Worm (Caenorhabditis elegans) whole organism, young adult: ENCODE results near the gene K02E11.7.

ENCODE experiments used
- F22D6.2 ChIP-seq: sonication (generic microtip); optimal IDR thresholded peaks from 2 replicates; lab custom pipeline; 2016; ENCODE audit warnings: mild to moderate bottlenecking, missing genetic modification characterization, missing compliant biosample characterization
- F37B4.10 ChIP-seq: fragments of 200-800 bp; sonication (Bioruptor generic); IDR thresholded peaks from 2 replicates; pipeline ENCODE4 v1.3.6; 2022; ENCODE audit warnings: missing genetic modification characterization, missing compliant biosample characterization
- F39B2.1 ChIP-seq: fragments of 200-800 bp; sonication (Bioruptor generic); IDR thresholded peaks from 2 replicates; pipeline ENCODE4 v1.3.6; 2022; ENCODE audit warnings: missing genetic modification reagents, missing genetic modification characterization, missing compliant biosample characterization
- K12H6.12 ChIP-seq: fragments of 200-800 bp; sonication (Bioruptor generic); optimal IDR thresholded peaks from 2 replicates; lab custom pipeline; 2018; ENCODE audit warnings: mild to moderate bottlenecking, missing genetic modification characterization, missing compliant biosample characterization
- Y67H2A.10 ChIP-seq: fragments of 200-800 bp; sonication (Bioruptor generic); conservative IDR thresholded peaks from 2 replicates; pipeline ENCODE4 v1.3.6; 2022; ENCODE audit warnings: missing genetic modification reagents, missing genetic modification characterization, missing compliant biosample characterization
- Y95B8A.8 ChIP-seq: fragments of 200-800 bp; sonication (Bioruptor generic); IDR thresholded peaks from 2 replicates; pipeline ENCODE4 v1.3.6; 2022; ENCODE audit warnings: missing genetic modification reagents, missing genetic modification characterization, missing compliant biosample characterization
- akir-1 ChIP-seq: fragments of 200-800 bp; sonication (Bioruptor generic); optimal IDR thresholded peaks from 2 replicates; lab custom pipeline; 2018; ENCODE audit warnings: mild to moderate bottlenecking, missing genetic modification characterization, moderate library complexity, missing compliant biosample characterization
- aptf-3 ChIP-seq: fragments of 200-800 bp; sonication (Bioruptor generic); IDR thresholded peaks from 2 replicates; pipeline ENCODE4 v1.3.6; 2022; ENCODE audit warnings: missing genetic modification characterization, missing compliant biosample characterization
- atf-7 ChIP-seq: sonication (generic microtip); optimal IDR thresholded peaks from 2 replicates; lab custom pipeline; 2017; ENCODE audit warnings: mild to moderate bottlenecking, missing genetic modification characterization, missing compliant biosample characterization
- attf-5 ChIP-seq: fragments of 200-800 bp; sonication (Bioruptor generic); optimal IDR thresholded peaks from 2 replicates; lab custom pipeline; 2018; ENCODE audit warnings: mild to moderate bottlenecking, missing genetic modification characterization, missing compliant biosample characterization
- attf-6 ChIP-seq: fragments of 200-800 bp; sonication (Bioruptor generic); IDR thresholded peaks from 2 replicates; pipeline ENCODE4 v1.3.6; 2022; ENCODE audit warnings: missing genetic modification reagents, missing genetic modification characterization, missing compliant biosample characterization
- cebp-1 ChIP-seq, 2 experiments: fragments of 200-800 bp in 1 of 2; sonication (Bioruptor generic) in 1 of 2; sonication (generic microtip) in 1 of 2; IDR thresholded peaks in 1 of 2; optimal IDR thresholded peaks in 1 of 2; 2 replicates each; pipeline versions ENCODE4 v1.3.6 to Lab custom; 2017 to 2022; ENCODE audit warnings: missing compliant biosample characterization in 2 of 2, missing genetic modification characterization in 2 of 2, mild to moderate bottlenecking in 1 of 2, missing genetic modification reagents in 1 of 2, moderate library complexity in 1 of 2
- cebp-2 ChIP-seq: fragments of 200-800 bp; sonication (Bioruptor generic); IDR thresholded peaks from 2 replicates; pipeline ENCODE4 v1.3.6; 2022; ENCODE audit warnings: missing genetic modification characterization, missing compliant biosample characterization
- ceh-79 ChIP-seq: sonication (generic microtip); optimal IDR thresholded peaks from 2 replicates; lab custom pipeline; 2017; ENCODE audit warnings: mild to moderate bottlenecking, missing genetic modification characterization, missing compliant biosample characterization
- dox-1 ChIP-seq: fragments of 200-800 bp; sonication (Bioruptor generic); IDR thresholded peaks from 2 replicates; pipeline ENCODE4 v1.3.6; 2022; ENCODE audit warnings: missing genetic modification reagents, missing genetic modification characterization, missing compliant biosample characterization
- egl-44 ChIP-seq: fragments of 200-800 bp; sonication (Bioruptor generic); IDR thresholded peaks from 2 replicates; pipeline ENCODE4 v1.3.6; 2022; ENCODE audit warnings: missing genetic modification reagents, missing genetic modification characterization, missing compliant biosample characterization
- ets-4 ChIP-seq: fragments of 200-800 bp; sonication (Bioruptor generic); optimal IDR thresholded peaks from 2 replicates; lab custom pipeline; 2018; ENCODE audit warnings: mild to moderate bottlenecking, missing genetic modification characterization, missing compliant biosample characterization
- hlh-26 ChIP-seq: fragments of 200-800 bp; sonication (Bioruptor generic); conservative IDR thresholded peaks from 2 replicates; pipeline ENCODE4 v1.3.6; 2022; ENCODE audit warnings: missing genetic modification reagents, missing genetic modification characterization, missing compliant biosample characterization
- let-526 ChIP-seq: fragments of 200-800 bp; sonication (Bioruptor generic); IDR thresholded peaks from 2 replicates; pipeline ENCODE4 v1.3.6; 2022; ENCODE audit warnings: missing genetic modification reagents, missing genetic modification characterization, missing compliant biosample characterization
- let-607 ChIP-seq, 2 experiments: fragments of 200-800 bp in 1 of 2; sonication (Bioruptor generic) in 1 of 2; sonication (generic microtip) in 1 of 2; optimal IDR thresholded peaks; 2 replicates each; lab custom pipeline; 2016 to 2018; ENCODE audit warnings: mild to moderate bottlenecking in 2 of 2, missing compliant biosample characterization in 2 of 2, missing genetic modification characterization in 2 of 2, moderate library complexity in 2 of 2, missing genotype in 1 of 2
- lin-35 ChIP-seq, 3 experiments: fragments of 150-350 bp in 2 of 3; sonication (generic microtip) in 1 of 3; optimal IDR thresholded peaks; 2 replicates each; lab custom pipeline; 2014 to 2018; ENCODE audit warnings: missing biosample characterization in 3 of 3, missing genetic modification characterization in 3 of 3, missing genetic modification reagents in 3 of 3
- lin-40 ChIP-seq: sonication (generic microtip); optimal IDR thresholded peaks from 2 replicates; lab custom pipeline; 2016; ENCODE audit warnings: missing genetic modification characterization, mild to moderate bottlenecking, missing compliant biosample characterization, missing genotype, missing genetic modification reagents
- lin-54 ChIP-seq: fragments of 200-800 bp; sonication (Bioruptor generic); optimal IDR thresholded peaks from 2 replicates; lab custom pipeline; 2018; ENCODE audit warnings: mild to moderate bottlenecking, missing genetic modification characterization, missing compliant biosample characterization
- madf-6 ChIP-seq: fragments of 200-800 bp; sonication (Bioruptor generic); IDR thresholded peaks from 2 replicates; pipeline ENCODE4 v1.3.6; 2022; ENCODE audit warnings: missing genetic modification reagents, missing genetic modification characterization, missing compliant biosample characterization
- mel-28 ChIP-seq: sonication (generic microtip); optimal IDR thresholded peaks from 2 replicates; lab custom pipeline; 2016; ENCODE audit warnings: borderline replicate concordance, mild to moderate bottlenecking, missing genetic modification characterization, missing compliant biosample characterization
- nfyb-1 ChIP-seq: fragments of 200-800 bp; sonication (Bioruptor generic); IDR thresholded peaks from 2 replicates; pipeline ENCODE4 v1.3.6; 2022; ENCODE audit warnings: missing genetic modification reagents, missing genetic modification characterization, missing compliant biosample characterization
- rec-8 ChIP-seq, 2 experiments: sonication (generic microtip); optimal IDR thresholded peaks; 2 replicates each; lab custom pipeline; 2016; ENCODE audit warnings: mild to moderate bottlenecking in 2 of 2, missing genetic modification characterization in 2 of 2, missing genetic modification reagents in 2 of 2, missing genotype in 2 of 2, missing biosample characterization in 1 of 2, missing compliant biosample characterization in 1 of 2, moderate library complexity in 1 of 2
- repo-1 ChIP-seq: sonication (generic microtip); optimal IDR thresholded peaks from 2 replicates; lab custom pipeline; 2017; ENCODE audit warnings: mild to moderate bottlenecking, missing genetic modification characterization, missing compliant biosample characterization
- rpc-1 ChIP-seq, 2 experiments: fragments of 150-350 bp in 1 of 2; sonication (generic microtip) in 1 of 2; optimal IDR thresholded peaks; 2 replicates each; lab custom pipeline; 2014 to 2018; ENCODE audit warnings: missing biosample characterization in 1 of 2, missing genetic modification characterization in 1 of 2, missing genetic modification reagents in 1 of 2, missing genotype in 1 of 2
- sdz-38 ChIP-seq: sonication (generic microtip); optimal IDR thresholded peaks from 2 replicates; lab custom pipeline; 2016; ENCODE audit warnings: missing genotype, missing genetic modification characterization, missing compliant biosample characterization
- snpc-1.3 ChIP-seq: sonication (generic microtip); optimal IDR thresholded peaks from 2 replicates; lab custom pipeline; 2017; ENCODE audit warnings: missing genetic modification characterization, mild to moderate bottlenecking, missing compliant biosample characterization, antibody characterized with exemption, moderate library complexity, missing genotype, missing genetic modification reagents; ENCODE audit not compliant: insufficient read depth
- snpc-3.4 ChIP-seq: sonication (generic microtip); optimal IDR thresholded peaks from 2 replicates; lab custom pipeline; 2017; ENCODE audit warnings: missing genetic modification characterization, mild to moderate bottlenecking, missing compliant biosample characterization, antibody characterized with exemption, moderate library complexity, missing genotype, missing genetic modification reagents
- xnd-1 ChIP-seq: sonication (generic microtip); optimal IDR thresholded peaks from 2 replicates; lab custom pipeline; 2016; ENCODE audit warnings: missing genotype, missing genetic modification reagents, missing genetic modification characterization, missing compliant biosample characterization
- zfh-2 ChIP-seq: fragments of 200-800 bp; sonication (Bioruptor generic); conservative IDR thresholded peaks from 2 replicates; pipeline ENCODE4 v1.3.6; 2022; ENCODE audit warnings: missing genetic modification reagents, missing genetic modification characterization, missing compliant biosample characterization
- ztf-25 ChIP-seq: fragments of 200-800 bp; sonication (Bioruptor generic); IDR thresholded peaks from 2 replicates; pipeline ENCODE4 v1.3.6; 2022; ENCODE audit warnings: missing genetic modification reagents, missing genetic modification characterization, missing compliant biosample characterization
- ztf-26 ChIP-seq: sonication (generic microtip); optimal IDR thresholded peaks from 2 replicates; lab custom pipeline; 2017; ENCODE audit warnings: missing genetic modification characterization, missing compliant biosample characterization

K02E11.7 gene

DNA sequence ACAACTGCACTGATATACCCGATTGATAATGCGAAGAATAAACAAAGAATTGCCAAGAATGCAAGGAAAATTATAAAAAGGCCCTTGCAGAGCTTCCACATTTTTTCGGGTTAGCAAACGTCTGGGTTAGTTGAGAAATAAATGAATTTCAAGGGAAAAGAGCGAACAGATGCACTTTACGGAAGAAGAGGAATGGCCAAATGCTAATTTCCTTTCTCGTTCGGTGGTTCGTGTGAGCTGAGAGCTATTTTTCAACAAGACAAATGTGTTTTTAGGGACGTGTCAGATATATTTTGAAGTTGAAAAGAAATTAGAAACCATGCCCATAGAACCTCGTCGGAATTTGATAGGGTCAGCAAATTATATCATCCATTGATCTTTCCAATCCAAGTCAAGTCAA lies 6.7 kb upstream of the K02E11.7 start, which contains the start of gene F40G12.2:
Gene F40G12.2 (minus strand): TSS at position 101 of the 400 bp plus-strand sequence.
- TF ChIP-seq rec-8 (tag; optimal IDR thresholded peaks at IDR 0.05; lab: Kevin White, UChicago) = no peak
- no peak for TF ChIP-seq let-607 (tag; optimal IDR thresholded peaks at IDR 0.05; lab: Kevin White, UChicago)
- TF ChIP-seq snpc-1.3 (tag; lab: Kevin White, UChicago) = no peak
- TF ChIP-seq rpc-1 (optimal IDR thresholded peaks at IDR 0.05; lab: Kevin White, UChicago) = no peak
- no peak for TF ChIP-seq rpc-1 (tag; optimal IDR thresholded peaks at IDR 0.05; lab: Kevin White, UChicago)
- TF ChIP-seq zfh-2 = no peak
- TF ChIP-seq akir-1 (GFP tag; lab: Kevin White, UChicago) = no peak
- TF ChIP-seq F37B4.10 (GFP tag; lab: Robert Waterston, UW) = no peak

DNA sequence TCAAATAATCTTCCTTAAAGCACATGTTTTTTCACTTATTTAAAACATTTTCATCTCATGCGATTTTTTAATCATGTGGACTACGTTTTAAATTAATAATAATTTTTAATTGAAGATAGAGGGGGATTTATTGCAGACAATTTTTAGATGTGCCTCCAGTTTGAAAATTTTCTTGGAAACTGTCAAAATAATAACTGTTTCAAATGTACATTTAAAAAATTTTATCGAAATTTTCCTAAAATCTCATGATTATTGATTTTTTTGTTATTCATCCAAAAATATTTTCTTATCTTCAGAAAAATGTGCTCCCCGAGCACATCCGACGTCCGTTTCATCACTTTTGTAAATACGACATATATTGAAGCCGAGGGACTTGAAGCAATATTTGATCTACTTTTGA lies 2.7 kb upstream of the K02E11.7 start, which contains the start of gene sre-8:
Gene sre-8 (plus strand): TSS at position 301 of the 400 bp plus-strand sequence.
- no peak for TF ChIP-seq madf-6 (GFP tag; lab: Robert Waterston, UW)

DNA sequence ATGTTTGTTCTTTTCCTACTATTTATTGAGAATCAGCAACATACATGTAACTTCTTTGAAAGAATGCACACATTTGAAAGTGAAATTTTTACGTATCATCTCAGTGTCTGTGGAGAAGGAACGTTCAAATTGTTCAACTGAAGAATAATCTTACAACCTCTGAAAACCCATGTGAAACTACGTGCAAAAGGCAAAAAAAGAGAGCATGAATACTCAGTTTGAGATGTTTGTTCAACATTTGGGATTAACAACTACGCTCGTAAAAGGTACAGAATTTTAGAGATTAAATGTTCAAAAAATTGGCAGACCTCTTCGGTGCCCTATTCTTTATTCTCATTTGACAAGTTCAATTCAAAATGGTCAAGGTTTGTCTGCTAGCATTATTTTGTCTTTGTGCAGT lies 2.1 kb downstream of the K02E11.7 start, which contains the start of gene K02E11.5:
Gene K02E11.5 (plus strand): TSS at position 301 of the 400 bp plus-strand sequence.
- TF ChIP-seq nfyb-1 (GFP tag; lab: Robert Waterston, UW) (no peak), cebp-1 (GFP tag; IDR thresholded peaks at IDR 0.05; lab: Robert Waterston, UW) (no peak), cebp-1 (tag; optimal IDR thresholded peaks at IDR 0.05; lab: Kevin White, UChicago) (no peak), let-526 (GFP tag; lab: Robert Waterston, UW) (no peak), lin-40 (tag; lab: Kevin White, UChicago) (no peak), xnd-1 (tag; lab: Kevin White, UChicago) (no peak)

DNA sequence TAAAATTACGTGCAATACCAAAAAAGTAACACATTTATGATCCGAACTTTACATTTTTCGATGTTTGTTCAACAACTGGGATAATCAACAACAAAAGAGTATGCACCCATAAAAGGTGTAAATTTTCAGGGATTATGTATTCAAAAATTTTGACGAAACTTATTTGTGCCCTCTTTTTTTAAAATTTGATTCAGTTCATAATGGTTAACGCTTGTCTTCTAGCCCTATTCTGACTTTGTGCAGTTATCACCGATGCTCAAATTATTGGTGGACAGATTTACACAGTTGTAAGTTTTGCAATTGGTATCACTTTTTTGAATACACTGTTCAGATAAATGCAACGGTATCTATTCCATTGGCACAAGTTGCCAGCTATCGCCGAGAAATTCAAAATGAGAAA lies 5.5 kb downstream of the K02E11.7 start, which contains the start of gene K02E11.6:
Gene K02E11.6 (plus strand): TSS at position 149 of the 400 bp plus-strand sequence.
- TF ChIP-seq ets-4 (GFP tag; lab: Kevin White, UChicago) (no peak), egl-44 (GFP tag; lab: Robert Waterston, UW) (no peak), sdz-38 (tag; lab: Kevin White, UChicago) (no peak), attf-6 (no peak), repo-1 (no peak), attf-5 (no peak), ceh-79 (tag; lab: Kevin White, UChicago) (no peak), F39B2.1 (no peak), dox-1 (GFP tag; lab: Robert Waterston, UW) (no peak), mel-28 (tag; lab: Kevin White, UChicago) (no peak)

DNA sequence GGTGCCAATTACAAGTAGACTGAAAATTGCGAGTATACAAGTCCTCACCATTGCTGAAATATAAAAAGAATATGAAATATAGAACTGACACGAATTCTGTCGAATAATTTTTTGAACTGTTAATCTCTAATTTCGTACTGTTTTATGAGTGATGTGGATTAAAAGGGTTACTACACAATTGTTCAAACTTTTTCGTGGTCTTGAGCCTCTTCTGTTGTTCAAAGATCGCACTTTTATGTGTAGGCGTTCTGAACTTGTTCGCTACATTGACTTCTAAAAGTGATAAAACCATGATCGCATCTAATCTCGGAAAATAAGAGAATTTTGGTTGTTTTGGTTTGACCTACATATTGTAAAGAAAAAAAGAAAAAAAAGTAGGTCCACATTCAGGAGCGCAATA lies 6.1 kb downstream of the K02E11.7 start, which contains the start of gene K02E11.4:
Gene K02E11.4 (minus strand): TSS at position 101 of the 400 bp plus-strand sequence.
- TF ChIP-seq aptf-3 (GFP tag; lab: Robert Waterston, UW) = no peak
- no peak for TF ChIP-seq atf-7 (tag; lab: Kevin White, UChicago)
- no peak for TF ChIP-seq ztf-25 (GFP tag; lab: Robert Waterston, UW)
- TF ChIP-seq hlh-26 (GFP tag; lab: Robert Waterston, UW) = no peak
- no peak for TF ChIP-seq cebp-2 (GFP tag; lab: Robert Waterston, UW)
- TF ChIP-seq ztf-26 (tag; lab: Kevin White, UChicago) = no peak
- no peak for TF ChIP-seq let-526 (GFP tag; lab: Robert Waterston, UW)
- TF ChIP-seq F22D6.2 (tag; lab: Kevin White, UChicago) = no peak
- TF ChIP-seq K12H6.12 (tag; lab: Kevin White, UChicago) = no peak
- no peak for TF ChIP-seq rpc-1 (optimal IDR thresholded peaks at IDR 0.05; lab: Kevin White, UChicago)
- TF ChIP-seq rpc-1 (tag; optimal IDR thresholded peaks at IDR 0.05; lab: Kevin White, UChicago) = no peak
- no peak for TF ChIP-seq lin-35 (GFP tag; optimal IDR thresholded peaks at IDR 0.05; lab: Kevin White, UChicago)
- TF ChIP-seq Y95B8A.8 = no peak
- TF ChIP-seq snpc-3.4 (tag; lab: Kevin White, UChicago) = no peak
- no peak for TF ChIP-seq lin-54 (GFP tag; lab: Kevin White, UChicago)
- TF ChIP-seq Y67H2A.10 (GFP tag; lab: Robert Waterston, UW) = no peak
- TF ChIP-seq, all 124 proteins: peak for 0
